Fruit fly (Drosophila melanogaster): ENCODE data around the gene CG5280.
A peak's percentile ranks its signal among the peaks of the same experiment; 100 is the strongest.

CG5280 gene

DNA sequence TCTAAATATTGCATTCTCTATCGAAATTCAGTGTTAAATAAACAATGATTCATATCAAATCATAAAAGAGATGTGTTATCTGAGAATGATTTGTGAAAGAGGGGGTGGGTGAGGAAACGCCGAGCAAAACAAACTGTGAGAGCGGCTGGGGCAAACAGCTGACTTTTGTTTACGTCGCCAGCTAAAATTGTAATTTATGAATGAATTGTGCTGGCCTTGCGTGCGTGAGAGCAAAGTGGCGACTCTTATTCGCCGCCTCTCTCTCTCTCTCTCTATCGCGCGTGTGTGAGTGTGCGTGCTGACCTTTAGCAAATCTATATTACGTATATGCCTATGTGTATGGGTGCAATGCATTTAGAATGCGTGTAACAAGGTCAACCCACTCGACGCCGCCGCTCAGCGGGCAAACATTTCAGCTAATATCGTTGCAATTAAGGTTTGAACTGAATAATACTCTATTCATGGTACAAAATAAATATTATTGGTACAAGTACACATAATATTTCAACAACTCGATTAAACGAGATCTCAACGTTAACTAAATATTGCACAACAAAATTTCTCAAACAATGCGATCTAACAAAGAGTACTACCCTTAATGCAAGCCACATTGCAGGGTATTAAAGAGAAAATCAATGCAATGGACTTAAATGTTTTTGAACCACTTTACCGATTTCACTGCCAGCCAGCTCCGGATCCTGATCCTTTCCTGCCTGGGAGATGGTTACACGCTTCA lies 11.2 kb downstream of the CG5280 start (continued):
- TF ChIP-seq disco-r (GFP tag; optimal IDR thresholded peaks at IDR 0.05): no peak
- TF ChIP-seq Hr78 (GFP tag; optimal IDR thresholded peaks at IDR 0.05): peak in 1 of 2 experiments; percentile 99
- TF ChIP-seq dm (GFP tag; optimal IDR thresholded peaks at IDR 0.05): no peak
- TF ChIP-seq hth (optimal IDR thresholded peaks at IDR 0.05): no peak
- TF ChIP-seq CG10267 (tag; optimal IDR thresholded peaks at IDR 0.05): peak; percentile 9
- TF ChIP-seq crp (GFP tag; optimal IDR thresholded peaks at IDR 0.05): peak; percentile 3 to 83
- no peak for TF ChIP-seq CG11695 (GFP tag; IDR thresholded peaks at IDR 0.05)
- TF ChIP-seq CG12299 (tag; optimal IDR thresholded peaks at IDR 0.05): no peak
- no peak for TF ChIP-seq CoRest (tag; optimal IDR thresholded peaks at IDR 0.05)
- 0 out of 3 replicates have a peak, but pooled peaks have one; percentile 25 for TF ChIP-seq otp (GFP tag; IDR thresholded peaks at IDR 0.05)
- no peak for TF ChIP-seq CG3726 (GFP tag; IDR thresholded peaks at IDR 0.05)
- no peak for TF ChIP-seq Sry-δ (GFP tag; optimal IDR thresholded peaks at IDR 0.05)
- TF ChIP-seq CG3407 (GFP tag; optimal IDR thresholded peaks at IDR 0.05): no peak
- TF ChIP-seq CG1024 (GFP tag; IDR thresholded peaks at IDR 0.05): no peak
- TF ChIP-seq CG17385 (GFP tag; optimal IDR thresholded peaks at IDR 0.05): no peak
- no peak for TF ChIP-seq zen (tag; optimal IDR thresholded peaks at IDR 0.05)
- no peak for TF ChIP-seq Atf-2 (GFP tag; optimal IDR thresholded peaks at IDR 0.05)
- TF ChIP-seq sima (GFP tag; optimal IDR thresholded peaks at IDR 0.05): no peak
- TF ChIP-seq chif (GFP tag; optimal IDR thresholded peaks at IDR 0.05): peak in 1 of 2 experiments; percentile 21
- peak; percentile 40 for TF ChIP-seq az2 (GFP tag; optimal IDR thresholded peaks at IDR 0.05)
- peak; percentile 76 for TF ChIP-seq CG13287 (GFP tag; IDR thresholded peaks at IDR 0.05; ENCODE audit: partially characterized antibody)
- TF ChIP-seq CG7963 (GFP tag; IDR thresholded peaks at IDR 0.05; ENCODE audit: partially characterized antibody): no peak
- no peak for TF ChIP-seq prd (optimal IDR thresholded peaks at IDR 0.05)
- peak; percentile 59; the same call in 2 of the 3 replicates for TF ChIP-seq prd (GFP tag; IDR thresholded peaks at IDR 0.05)
- TF ChIP-seq sob (GFP tag; IDR thresholded peaks at IDR 0.05): peak; percentile 21; the same call in 1 of the 2 replicates
- peak; percentile 26 for TF ChIP-seq Med (GFP tag)
- no peak for TF ChIP-seq CG3281 (GFP tag; optimal IDR thresholded peaks at IDR 0.05)
- no peak for TF ChIP-seq btn (GFP tag; optimal IDR thresholded peaks at IDR 0.05)
- TF ChIP-seq CG7745 (tag; optimal IDR thresholded peaks at IDR 0.05): no peak
- no peak for TF ChIP-seq CG4328 (GFP tag; optimal IDR thresholded peaks at IDR 0.05)
- peak; percentile 63 for TF ChIP-seq ci (GFP tag; IDR thresholded peaks at IDR 0.05)
- no peak for TF ChIP-seq D (optimal IDR thresholded peaks at IDR 0.05)
- no peak for TF ChIP-seq D (GFP tag; optimal IDR thresholded peaks at IDR 0.05)
- no peak for TF ChIP-seq CG1603 (tag; optimal IDR thresholded peaks at IDR 0.05)
- no peak for TF ChIP-seq CG3995 (GFP tag; optimal IDR thresholded peaks at IDR 0.05)
- TF ChIP-seq CG17829 (tag; optimal IDR thresholded peaks at IDR 0.05): no peak
- TF ChIP-seq CG34376 (GFP tag; optimal IDR thresholded peaks at IDR 0.05): peak; percentile 47
- TF ChIP-seq p53 (GFP tag; optimal IDR thresholded peaks at IDR 0.05): no peak
- no peak for TF ChIP-seq hb (GFP tag; IDR thresholded peaks at IDR 0.05; ENCODE audit: partially characterized antibody)
- TF ChIP-seq CG11504 (tag; optimal IDR thresholded peaks at IDR 0.05): no peak
- no peak for TF ChIP-seq so (GFP tag; IDR thresholded peaks at IDR 0.05)
- peak; percentile 5 for TF ChIP-seq CG8388 (GFP tag; optimal IDR thresholded peaks at IDR 0.05)
- no peak for TF ChIP-seq CG11456 (GFP tag; IDR thresholded peaks at IDR 0.05)
- no peak for TF ChIP-seq ind (GFP tag; optimal IDR thresholded peaks at IDR 0.05)
- no peak for TF ChIP-seq fd102C (GFP tag; optimal IDR thresholded peaks at IDR 0.05)
